Fruit fly (Drosophila melanogaster): ENCODE results near the gene wake.

wake gene

dm6 chr3R:22686336-22686874 lies 46.8 kb downstream of the wake start, which contains the start of the genes Gclm and CG17625 (continued):
- TF ChIP-seq CG8388 (GFP tag; optimal IDR thresholded peaks at IDR 0.05), result peak; percentile 38
- no peak for TF ChIP-seq Trl (optimal IDR thresholded peaks at IDR 0.05)
- no peak for TF ChIP-seq Trl (GFP tag; optimal IDR thresholded peaks at IDR 0.05)
- peak; percentile 69 for TF ChIP-seq Ets65A (GFP tag)
- no peak for TF ChIP-seq pfk (GFP tag; optimal IDR thresholded peaks at IDR 0.05)
- peak; percentile 86 for TF ChIP-seq Opbp (GFP tag; IDR thresholded peaks at IDR 0.05; ENCODE audit: partially characterized antibody)
- peak; percentile 14 for TF ChIP-seq CG12236 (GFP tag; optimal IDR thresholded peaks at IDR 0.05)
- peak; percentile 58 for TF ChIP-seq Meics (GFP tag; optimal IDR thresholded peaks at IDR 0.05)
- peak; percentile 88 for TF ChIP-seq row (GFP tag; IDR thresholded peaks at IDR 0.05)
- peak; percentile 74 for TF ChIP-seq CG17829 (tag; optimal IDR thresholded peaks at IDR 0.05)
- TF ChIP-seq CG7357 (GFP tag; IDR thresholded peaks at IDR 0.05), result no peak
- TF ChIP-seq dan (GFP tag; IDR thresholded peaks at IDR 0.05), result no peak
- TF ChIP-seq Sry-β (GFP tag; optimal IDR thresholded peaks at IDR 0.05), result no peak
- peak; percentile 81 for TF ChIP-seq BEAF-32 (GFP tag; optimal IDR thresholded peaks at IDR 0.05)
- TF ChIP-seq CG7963 (GFP tag; IDR thresholded peaks at IDR 0.05; ENCODE audit: partially characterized antibody), result peak; percentile 62
- peak in 1 of 2 experiments; percentile 44 for TF ChIP-seq Eip74EF (GFP tag; optimal IDR thresholded peaks at IDR 0.05)
- TF ChIP-seq CG8359 (GFP tag; optimal IDR thresholded peaks at IDR 0.05; ENCODE audit: borderline replicate concordance), result no peak
- no peak for TF ChIP-seq CG14965 (GFP tag; optimal IDR thresholded peaks at IDR 0.05; ENCODE audit: borderline replicate concordance)
- TF ChIP-seq B-H2 (GFP tag; optimal IDR thresholded peaks at IDR 0.05), result peak; percentile 50
- no peak for TF ChIP-seq CG8478 (optimal IDR thresholded peaks at IDR 0.05)
- TF ChIP-seq CG7928 (GFP tag; optimal IDR thresholded peaks at IDR 0.05), result peak; percentile 88
- peak; percentile 62 for TF ChIP-seq Fer1 (GFP tag; optimal IDR thresholded peaks at IDR 0.05)
- peak; percentile 40 for TF ChIP-seq Bdp1 (GFP tag; optimal IDR thresholded peaks at IDR 0.05)
- peak; percentile 42 for TF ChIP-seq ERR (GFP tag; optimal IDR thresholded peaks at IDR 0.05)
- TF ChIP-seq psq (GFP tag; optimal IDR thresholded peaks at IDR 0.05), result peak; percentile 0
- TF ChIP-seq ftz-f1 (GFP tag; optimal IDR thresholded peaks at IDR 0.05), result peak; percentile 29
- TF ChIP-seq sob (GFP tag; IDR thresholded peaks at IDR 0.05), result peak; percentile 81
- TF ChIP-seq sim (GFP tag; IDR thresholded peaks at IDR 0.05), result no peak
- peak; percentile 46 to 55 for TF ChIP-seq bsh (GFP tag; optimal IDR thresholded peaks at IDR 0.05)
- peak; percentile 45 for TF ChIP-seq sd (tag; optimal IDR thresholded peaks at IDR 0.05)
- TF ChIP-seq Bteb2 (GFP tag; optimal IDR thresholded peaks at IDR 0.05), result no peak
- TF ChIP-seq chif (GFP tag; optimal IDR thresholded peaks at IDR 0.05), result peak; percentile 18 to 21
- TF ChIP-seq tgo (GFP tag; IDR thresholded peaks at IDR 0.05), result peak; percentile 50
- TF ChIP-seq Drgx (GFP tag; IDR thresholded peaks at IDR 0.05), result peak; percentile 44
- no peak for TF ChIP-seq luna (GFP tag; optimal IDR thresholded peaks at IDR 0.05)
- TF ChIP-seq CG6689 (GFP tag; IDR thresholded peaks at IDR 0.05), result peak; percentile 60; the same call in 1 of the 2 replicates
- peak; percentile 3 for TF ChIP-seq oc (tag; optimal IDR thresholded peaks at IDR 0.05)
- peak; percentile 24 for TF ChIP-seq CG9797 (GFP tag; optimal IDR thresholded peaks at IDR 0.05)
- no peak for TF ChIP-seq seq (GFP tag; IDR thresholded peaks at IDR 0.05)
- no peak for TF ChIP-seq B-H1 (GFP tag; IDR thresholded peaks at IDR 0.05)
- TF ChIP-seq CG9609 (GFP tag; optimal IDR thresholded peaks at IDR 0.05), result peak; percentile 8
- peak; percentile 52 for TF ChIP-seq bab2 (GFP tag; optimal IDR thresholded peaks at IDR 0.05)
- TF ChIP-seq CG2875 (GFP tag; optimal IDR thresholded peaks at IDR 0.05), result no peak
- TF ChIP-seq unc-4 (GFP tag; IDR thresholded peaks at IDR 0.05; ENCODE audit: partially characterized antibody), result peak; percentile 75
- peak; percentile 73 for TF ChIP-seq Jarid2 (GFP tag; optimal IDR thresholded peaks at IDR 0.05)
- TF ChIP-seq prd (optimal IDR thresholded peaks at IDR 0.05), result no peak
- peak; percentile 67 for TF ChIP-seq prd (GFP tag; IDR thresholded peaks at IDR 0.05)
- TF ChIP-seq CG4328 (GFP tag; optimal IDR thresholded peaks at IDR 0.05), result peak; percentile 55
- no peak for TF ChIP-seq org-1 (GFP tag; optimal IDR thresholded peaks at IDR 0.05)
- peak; percentile 52 for TF ChIP-seq Hr3 (GFP tag; optimal IDR thresholded peaks at IDR 0.05)
- TF ChIP-seq Mrtf (GFP tag; IDR thresholded peaks at IDR 0.05), result peak; percentile 33; the same call in 1 of the 3 replicates
